Worm (Caenorhabditis elegans) whole organism, L3 larva: Measurements from ENCODE around the gene spp-21.

Experiments used
- nfya-1 ChIP-seq: sonication (generic microtip); optimal IDR thresholded peaks from 2 replicates; lab custom pipeline; 2017; ENCODE audit warnings: missing genetic modification characterization, mild to moderate bottlenecking, missing compliant biosample characterization, antibody characterized with exemption, moderate library complexity; ENCODE audit not compliant: insufficient read depth
- nhr-237 ChIP-seq: fragments of 150-350 bp; optimal IDR thresholded peaks from 2 replicates; lab custom pipeline; 2014; ENCODE audit warnings: missing biosample characterization, missing genetic modification characterization
- nhr-28 ChIP-seq: fragments of 150-350 bp; optimal IDR thresholded peaks from 2 replicates; lab custom pipeline; 2014; ENCODE audit warnings: missing biosample characterization, missing genetic modification characterization
- snpc-4 ChIP-seq: fragments of 150-350 bp; optimal IDR thresholded peaks from 2 replicates; lab custom pipeline; 2014; ENCODE audit warnings: missing biosample characterization, missing genetic modification characterization

DNA sequence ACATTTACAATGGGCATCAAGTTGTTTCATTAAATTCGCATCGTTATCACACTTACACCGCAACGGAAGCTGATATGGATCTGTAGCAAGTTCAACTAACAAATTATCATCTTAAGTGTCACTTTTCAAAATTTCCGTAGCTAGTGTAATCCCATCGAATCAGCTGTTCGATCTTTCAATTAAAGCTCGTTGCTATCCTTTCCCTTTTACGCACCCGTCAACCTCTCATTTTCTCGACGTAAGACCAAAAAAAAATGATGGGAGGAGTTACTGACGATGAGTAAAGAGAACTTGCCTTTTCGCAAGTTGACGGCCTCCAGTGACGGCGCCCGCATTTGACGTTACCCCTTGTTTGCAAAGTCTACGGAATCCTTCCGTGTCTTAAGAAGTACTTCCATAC, 12.0 kb downstream of the spp-21 start, which contains the start of gene F29G6.1:
- TF ChIP-seq nfya-1 (tag; lab: Kevin White, UChicago) (no peak), snpc-4 (tag; lab: Kevin White, UChicago) (no peak), nhr-237 (tag; lab: Kevin White, UChicago) (no peak), nhr-28 (tag; lab: Kevin White, UChicago) (no peak)
